Worm (Caenorhabditis elegans) whole organism, late embryonic: ENCODE measurements around the gene Y43C5B.3.

Experiments used
- C38D4.7 ChIP-seq: fragments of 200-800 bp; sonication (Bioruptor generic); optimal IDR thresholded peaks from 2 replicates; lab custom pipeline; 2018; ENCODE audit warnings: mild to moderate bottlenecking, missing genetic modification characterization, moderate library complexity, missing compliant biosample characterization
- K02D7.2 ChIP-seq: sonication (generic microtip); optimal IDR thresholded peaks from 2 replicates; lab custom pipeline; 2017; ENCODE audit warnings: mild to moderate bottlenecking, missing genetic modification characterization, missing compliant biosample characterization
- K09A11.1 ChIP-seq: sonication (generic microtip); optimal IDR thresholded peaks from 2 replicates; lab custom pipeline; 2017; ENCODE audit warnings: antibody characterized with exemption, mild to moderate bottlenecking, missing genetic modification characterization, missing compliant biosample characterization; ENCODE audit not compliant: insufficient read depth
- ahr-1 ChIP-seq: sonication (generic microtip); optimal IDR thresholded peaks from 2 replicates; lab custom pipeline; 2016; ENCODE audit warnings: missing genetic modification characterization, missing compliant biosample characterization
- ceh-14 ChIP-seq: sonication (generic microtip); optimal IDR thresholded peaks from 2 replicates; lab custom pipeline; 2016; ENCODE audit warnings: missing genotype, missing genetic modification characterization, missing compliant biosample characterization
- ceh-18 ChIP-seq: sonication (generic microtip); optimal IDR thresholded peaks from 2 replicates; lab custom pipeline; 2016; ENCODE audit warnings: missing genetic modification characterization, missing compliant biosample characterization
- ceh-2 ChIP-seq: sonication (generic microtip); optimal IDR thresholded peaks from 2 replicates; lab custom pipeline; 2016; ENCODE audit warnings: missing genotype, missing genetic modification characterization, missing compliant biosample characterization
- ceh-22 ChIP-seq: sonication (generic microtip); optimal IDR thresholded peaks from 2 replicates; lab custom pipeline; 2017; ENCODE audit warnings: missing biosample characterization, missing genetic modification characterization
- ceh-31 ChIP-seq: sonication (generic microtip); optimal IDR thresholded peaks from 2 replicates; lab custom pipeline; 2016; ENCODE audit warnings: missing genetic modification characterization, missing compliant biosample characterization
- ceh-34 ChIP-seq: sonication (generic microtip); optimal IDR thresholded peaks from 2 replicates; lab custom pipeline; 2016; ENCODE audit warnings: mild to moderate bottlenecking, missing genetic modification characterization, missing compliant biosample characterization
- ceh-45 ChIP-seq: fragments of 200-800 bp; sonication (Bioruptor generic); IDR thresholded peaks from 2 replicates; pipeline ENCODE4 v1.3.6; 2022; ENCODE audit warnings: missing genetic modification reagents, missing genetic modification characterization, missing compliant biosample characterization
- elt-2 ChIP-seq: sonication (generic microtip); optimal IDR thresholded peaks from 2 replicates; lab custom pipeline; 2016; ENCODE audit warnings: missing genetic modification reagents, missing genetic modification characterization, missing compliant biosample characterization
- elt-4 ChIP-seq: sonication (generic microtip); optimal IDR thresholded peaks from 2 replicates; lab custom pipeline; 2016; ENCODE audit warnings: missing genetic modification characterization, missing compliant biosample characterization
- ets-4 ChIP-seq: sonication (generic microtip); optimal IDR thresholded peaks from 2 replicates; lab custom pipeline; 2016; ENCODE audit warnings: missing genetic modification characterization, missing compliant biosample characterization
- gmeb-2 ChIP-seq: sonication (generic microtip); optimal IDR thresholded peaks from 2 replicates; lab custom pipeline; 2016; ENCODE audit warnings: missing genetic modification characterization, inconsistent platforms, missing compliant biosample characterization
- hlh-13 ChIP-seq: fragments of 200-800 bp; sonication (Bioruptor generic); optimal IDR thresholded peaks from 2 replicates; lab custom pipeline; 2018; ENCODE audit warnings: mild to moderate bottlenecking, missing genetic modification characterization, missing compliant biosample characterization
- hlh-30 ChIP-seq: sonication (generic microtip); optimal IDR thresholded peaks from 2 replicates; lab custom pipeline; 2017; ENCODE audit warnings: antibody characterized with exemption, missing genetic modification characterization, missing compliant biosample characterization; ENCODE audit not compliant: insufficient read depth
- hlh-6 ChIP-seq: sonication (generic microtip); optimal IDR thresholded peaks from 2 replicates; lab custom pipeline; 2016; ENCODE audit warnings: missing genotype, missing genetic modification characterization, missing compliant biosample characterization
- lin-11 ChIP-seq: fragments of 200-800 bp; sonication (Bioruptor generic); optimal IDR thresholded peaks from 2 replicates; lab custom pipeline; 2018; ENCODE audit warnings: mild to moderate bottlenecking, missing genetic modification characterization, missing compliant biosample characterization
- nfya-1 ChIP-seq: sonication (generic microtip); optimal IDR thresholded peaks from 2 replicates; lab custom pipeline; 2017; ENCODE audit warnings: missing genetic modification characterization, mild to moderate bottlenecking, missing compliant biosample characterization, antibody characterized with exemption, moderate library complexity
- nhr-11 ChIP-seq: fragments of 150-350 bp; optimal IDR thresholded peaks from 2 replicates; lab custom pipeline; 2014; ENCODE audit warnings: missing biosample characterization, missing genetic modification characterization
- npax-4 ChIP-seq: sonication (generic microtip); optimal IDR thresholded peaks from 2 replicates; lab custom pipeline; 2016; ENCODE audit warnings: missing genetic modification characterization, missing compliant biosample characterization
- pag-3 ChIP-seq: sonication (generic microtip); optimal IDR thresholded peaks from 2 replicates; lab custom pipeline; 2016; ENCODE audit warnings: missing compliant biosample characterization, missing genetic modification characterization, borderline replicate concordance
- pax-1 ChIP-seq: fragments of 150-350 bp; optimal IDR thresholded peaks from 2 replicates; lab custom pipeline; 2014; ENCODE audit warnings: missing biosample characterization, missing genetic modification characterization
- pha-2 ChIP-seq: sonication (generic microtip); optimal IDR thresholded peaks from 2 replicates; lab custom pipeline; 2017; ENCODE audit warnings: mild to moderate bottlenecking, missing genetic modification characterization, missing compliant biosample characterization
- pha-4 ChIP-seq: fragments of 150-350 bp; optimal IDR thresholded peaks from 2 replicates; lab custom pipeline; 2018; ENCODE audit warnings: missing biosample characterization, missing genetic modification reagents, missing genetic modification characterization
- pqm-1 ChIP-seq: sonication (generic microtip); optimal IDR thresholded peaks from 2 replicates; lab custom pipeline; 2016; ENCODE audit warnings: missing genetic modification characterization, missing compliant biosample characterization
- sox-2 ChIP-seq: fragments of 200-800 bp; sonication (Bioruptor generic); IDR thresholded peaks from 2 replicates; pipeline ENCODE4 v1.3.6; 2022; ENCODE audit warnings: missing genetic modification reagents, missing genetic modification characterization, missing compliant biosample characterization
- unc-42 ChIP-seq: sonication (generic microtip); optimal IDR thresholded peaks from 2 replicates; lab custom pipeline; 2016; ENCODE audit warnings: missing genotype, missing genetic modification characterization, missing compliant biosample characterization
- unc-55 ChIP-seq: sonication (generic microtip); optimal IDR thresholded peaks from 2 replicates; lab custom pipeline; 2017; ENCODE audit warnings: missing biosample characterization, missing genetic modification reagents, missing genetic modification characterization
- unc-86 ChIP-seq: sonication (generic microtip); optimal IDR thresholded peaks from 2 replicates; lab custom pipeline; 2016; ENCODE audit warnings: missing genetic modification characterization, missing compliant biosample characterization
- zip-5 ChIP-seq: sonication (generic microtip); optimal IDR thresholded peaks from 2 replicates; lab custom pipeline; 2016; ENCODE audit warnings: missing genetic modification characterization, missing compliant biosample characterization

The Y43C5B.3 gene

ce11 chrIV:10387113-10387512 is 36.7 kb downstream of the Y43C5B.3 start, which contains the start of gene nfu-1:
TSS of gene nfu-1 (plus strand) at chrIV:10387413.
- TF ChIP-seq nhr-11 (tag; lab: Kevin White, UChicago) (no peak), ahr-1 (no peak), K09A11.1 (tag; lab: Kevin White, UChicago) (no peak), ceh-18 (tag; lab: Kevin White, UChicago) (no peak), unc-86 (tag; lab: Kevin White, UChicago) (no peak), elt-4 (tag; lab: Kevin White, UChicago) (no peak), pag-3 (tag; lab: Kevin White, UChicago) (no peak), elt-2 (tag; lab: Kevin White, UChicago) (no peak), pqm-1 (tag; lab: Kevin White, UChicago) (no peak), ceh-2 (tag; lab: Kevin White, UChicago) (no peak)
- TF ChIP-seq, all 69 proteins: peak for 0

- no peak for TF ChIP-seq ceh-31 (tag; lab: Kevin White, UChicago)
- TF ChIP-seq elt-4 (tag; lab: Kevin White, UChicago), result no peak
- peak; percentile 55 for TF ChIP-seq elt-2 (tag; lab: Kevin White, UChicago)
Measured at ce11 chrIV:10388263-10388662, 37.9 kb downstream of the Y43C5B.3 start, which contains the start of gene R10H10.3. TSS of gene R10H10.3 (plus strand) at chrIV:10388505.

DNA sequence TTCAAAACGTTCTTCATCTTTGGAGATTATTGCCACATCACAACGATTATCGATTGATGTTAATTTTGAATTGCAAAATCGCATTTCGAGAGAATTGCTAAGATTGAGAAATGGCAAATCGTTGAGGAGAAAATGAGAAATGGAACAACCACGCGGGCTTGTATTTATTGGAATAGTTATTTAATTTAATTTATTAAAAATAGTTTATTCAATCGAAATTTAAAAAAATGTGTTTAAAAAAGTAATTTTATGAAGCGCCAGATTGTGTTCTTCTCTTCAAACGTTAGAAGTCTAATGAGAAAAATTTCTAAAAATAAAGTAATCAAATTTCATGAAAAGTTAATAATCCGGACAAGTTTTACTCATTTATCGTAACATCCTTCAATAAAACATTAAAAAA is 41.4 kb downstream of the Y43C5B.3 start, which contains the start of gene spe-26:
Gene spe-26, minus strand, starts transcription at position 101 of the 400 bp plus-strand sequence.
- TF ChIP-seq gmeb-2 (tag; lab: Kevin White, UChicago) (no peak), ceh-14 (tag; lab: Kevin White, UChicago) (no peak), ets-4 (tag; lab: Kevin White, UChicago) (no peak), ceh-22 (no peak), ceh-45 (GFP tag; lab: Robert Waterston, UW) (no peak), ceh-31 (tag; lab: Kevin White, UChicago) (no peak), ceh-34 (tag; lab: Kevin White, UChicago) (no peak), lin-11 (tag; lab: Kevin White, UChicago) (no peak), K02D7.2 (tag; lab: Kevin White, UChicago) (no peak)

- no peak for TF ChIP-seq pha-2 (tag; lab: Kevin White, UChicago)
- no peak for TF ChIP-seq elt-4 (tag; lab: Kevin White, UChicago)
- no peak for TF ChIP-seq unc-55 (GFP tag; lab: Kevin White, UChicago)
- TF ChIP-seq unc-42 (tag; lab: Kevin White, UChicago), result no peak
- TF ChIP-seq pax-1 (tag; lab: Kevin White, UChicago), result no peak
- no peak for TF ChIP-seq C38D4.7 (GFP tag; lab: Kevin White, UChicago)
- TF ChIP-seq npax-4 (tag; lab: Kevin White, UChicago), result no peak
- no peak for TF ChIP-seq sox-2 (GFP tag; lab: Robert Waterston, UW)
- TF ChIP-seq pha-4 (tag; lab: Kevin White, UChicago), result no peak
- TF ChIP-seq zip-5, result no peak
- TF ChIP-seq gmeb-2 (tag; lab: Kevin White, UChicago), result no peak
- TF ChIP-seq hlh-30 (tag; lab: Kevin White, UChicago), result no peak
Measured at ce11 chrIV:10394858-10395257, 44.5 kb downstream of the Y43C5B.3 start, which contains the start of gene R10H10.4. TSS of gene R10H10.4 (minus strand) at chrIV:10394958.

DNA sequence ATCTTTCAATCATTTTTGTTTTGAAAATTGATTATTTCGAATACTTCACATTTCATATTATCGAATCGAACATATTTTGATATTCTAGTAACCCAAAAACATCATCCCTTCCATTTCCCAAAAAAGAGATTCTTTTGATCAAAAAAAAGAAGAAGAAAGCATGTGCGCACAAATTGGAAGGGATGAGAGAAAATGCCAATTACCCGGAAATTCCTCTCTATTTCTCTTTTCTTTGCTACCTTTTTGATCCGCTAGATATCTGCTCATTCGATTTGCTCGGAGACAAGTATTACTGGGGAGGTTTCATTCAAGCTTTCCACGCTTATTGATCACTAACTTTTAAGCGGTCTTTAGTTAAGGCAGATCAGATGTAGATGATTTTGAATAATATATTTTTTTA is 46.4 kb downstream of the Y43C5B.3 start:
- TF ChIP-seq unc-42 (tag; lab: Kevin White, UChicago) (peak; percentile 80), hlh-6 (no peak), hlh-13 (GFP tag; lab: Kevin White, UChicago) (no peak)

- TF ChIP-seq unc-42 (tag; lab: Kevin White, UChicago) (peak; percentile 69), sox-2 (GFP tag; lab: Robert Waterston, UW) (no peak), ceh-31 (tag; lab: Kevin White, UChicago) (peak; percentile 14), nfya-1 (peak; percentile 0)
Measured at ce11 chrIV:10398244-10398643, 47.9 kb downstream of the Y43C5B.3 start.
